Worm (Caenorhabditis elegans): Measurements from ENCODE around the gene nep-18.
"Not testable (repeated sequence)": the region's sequence is repeated elsewhere in the genome, so short reads cannot be mapped to it uniquely, and the experiment has no call there.

Gene nep-18

ce11 chrII:2586861-2587554, 23.1 kb upstream of the nep-18 start, which contains the start of the genes F33H12.7 and sri-39:
Gene F33H12.7, minus strand, starts transcription at chrII:2586911.
Gene sri-39, plus strand, starts transcription at chrII:2587504.
- TF ChIP-seq ceh-18 (tag; optimal IDR thresholded peaks at IDR 0.05) (no peak), hlh-6 (tag; optimal IDR thresholded peaks at IDR 0.05) (no peak), elt-2 (tag; optimal IDR thresholded peaks at IDR 0.05) (peak; percentile 85)

DNA sequence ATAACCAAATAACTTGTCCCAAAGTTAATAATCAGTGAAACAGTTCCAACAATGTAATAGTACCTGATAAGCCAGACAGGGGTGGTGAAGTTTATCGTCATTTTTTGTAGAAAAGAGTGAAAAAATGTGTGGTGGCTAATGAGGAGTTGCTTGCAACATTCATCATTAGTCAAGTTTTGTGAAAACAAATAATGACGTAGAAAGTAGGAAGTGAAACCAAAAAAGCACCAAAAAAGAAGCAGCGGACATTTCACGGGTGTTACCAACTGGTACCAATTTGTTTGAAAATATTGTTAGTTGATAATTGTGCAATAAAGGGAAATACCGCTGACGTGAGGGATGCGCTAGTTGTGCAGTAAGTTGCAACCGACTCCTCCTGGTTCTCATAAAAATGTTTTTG, 21.6 kb upstream of the nep-18 start, which contains the start of gene sri-36:
Gene sri-36, minus strand, starts transcription at position 101 of the 400 bp plus-strand sequence.
- TF ChIP-seq pha-2 (tag; optimal IDR thresholded peaks at IDR 0.05) (no peak), dmd-4 (tag; optimal IDR thresholded peaks at IDR 0.05; ENCODE audit: borderline replicate concordance) (no peak), pros-1 (tag; optimal IDR thresholded peaks at IDR 0.05) (no peak), hlh-6 (tag; optimal IDR thresholded peaks at IDR 0.05) (no peak), elt-4 (tag; optimal IDR thresholded peaks at IDR 0.05) (no peak), tbx-7 (tag; optimal IDR thresholded peaks at IDR 0.05) (no peak), sox-4 (tag; optimal IDR thresholded peaks at IDR 0.05) (no peak), K02D7.2 (tag; optimal IDR thresholded peaks at IDR 0.05) (no peak), fkh-10 (GFP tag; optimal IDR thresholded peaks at IDR 0.05) (no peak)

DNA sequence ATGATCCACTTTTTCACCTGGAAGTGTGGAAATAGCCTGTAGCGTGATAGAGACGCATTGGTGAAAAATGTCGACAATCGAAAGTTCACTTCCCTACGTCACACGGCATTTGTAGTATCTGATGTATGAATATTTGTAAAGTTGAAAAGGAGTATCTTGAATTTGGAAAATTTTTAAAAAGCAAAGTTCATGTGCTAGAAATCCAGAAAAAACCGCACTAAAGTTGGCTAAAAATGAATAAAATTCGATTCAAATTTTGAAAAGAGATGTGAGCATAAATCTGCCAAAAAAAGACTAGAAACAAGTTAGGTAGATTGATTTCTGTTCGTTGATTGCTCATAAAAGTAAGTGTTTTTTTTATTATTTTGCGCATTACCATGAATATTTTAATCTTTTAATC, 19.2 kb upstream of the nep-18 start, which contains the start of gene sri-74:
Gene sri-74, minus strand, starts transcription at position 101 of the 400 bp plus-strand sequence.
- TF ChIP-seq F13H6.1 (tag; optimal IDR thresholded peaks at IDR 0.05) (no peak), hlh-13 (GFP tag; optimal IDR thresholded peaks at IDR 0.05) (no peak)

DNA sequence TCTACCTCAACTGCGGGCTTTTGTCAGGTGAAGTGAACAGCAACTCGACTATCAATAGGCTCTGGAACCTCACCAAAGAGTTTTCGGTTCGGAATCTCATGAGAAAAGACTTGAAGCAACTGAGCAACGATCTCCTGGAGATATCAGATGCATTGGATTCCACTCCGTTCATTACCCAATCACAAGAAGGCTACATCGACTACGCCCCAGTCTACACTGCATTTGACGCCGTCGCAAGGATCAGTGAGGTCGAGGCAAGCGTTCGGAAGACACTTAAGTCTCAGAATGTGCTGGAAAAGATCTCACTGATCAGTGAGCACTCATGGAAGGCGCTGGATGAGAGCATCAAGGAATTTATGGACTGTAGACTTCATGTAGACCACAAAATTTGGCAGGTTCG, 14.3 kb upstream of the nep-18 start:
- TF ChIP-seq sdc-2 (tag; optimal IDR thresholded peaks at IDR 0.05), result no peak
- TF ChIP-seq ref-2 (tag; optimal IDR thresholded peaks at IDR 0.05), result no peak
- TF ChIP-seq eyg-1 (tag; optimal IDR thresholded peaks at IDR 0.05), result no peak

- peak; percentile 41 for TF ChIP-seq lin-11 (tag; optimal IDR thresholded peaks at IDR 0.05)
- TF ChIP-seq pha-2 (tag; optimal IDR thresholded peaks at IDR 0.05), result peak; percentile 89
- peak; percentile 61 for TF ChIP-seq madf-2 (tag; optimal IDR thresholded peaks at IDR 0.05)
- TF ChIP-seq sox-4 (tag; optimal IDR thresholded peaks at IDR 0.05), result peak; percentile 32
- peak; percentile 63 for TF ChIP-seq ahr-1 (tag; optimal IDR thresholded peaks at IDR 0.05)
- peak; percentile 24 for TF ChIP-seq elt-2 (tag; optimal IDR thresholded peaks at IDR 0.05)
- TF ChIP-seq ztf-16 (tag; optimal IDR thresholded peaks at IDR 0.05), result peak; percentile 27
- peak; percentile 76 for TF ChIP-seq ttx-3 (tag; optimal IDR thresholded peaks at IDR 0.05)
- TF ChIP-seq unc-3 (GFP tag; conservative IDR thresholded peaks at IDR 0.05), result not testable (repeated sequence)
- peak; percentile 30 for TF ChIP-seq unc-3 (tag; optimal IDR thresholded peaks at IDR 0.05)
- TF ChIP-seq gmeb-2 (tag; optimal IDR thresholded peaks at IDR 0.05), result peak; percentile 62
- peak; percentile 65 for TF ChIP-seq che-1 (tag; optimal IDR thresholded peaks at IDR 0.05)
- peak; percentile 35 for TF ChIP-seq hlh-13 (GFP tag; optimal IDR thresholded peaks at IDR 0.05)
- TF ChIP-seq K02D7.2 (tag; optimal IDR thresholded peaks at IDR 0.05), result peak; percentile 67
- TF ChIP-seq Y22D7AL.16 (tag; optimal IDR thresholded peaks at IDR 0.05), result peak; percentile 36
Observed at ce11 chrII:2570384-2570964, 6.6 kb upstream of the nep-18 start.

ce11 chrII:2564899-2565298, 1.0 kb upstream of the nep-18 start, which contains the start of gene usp-39:
Gene usp-39, plus strand, starts transcription at chrII:2565275.
- no peak for TF ChIP-seq fax-1 (tag; optimal IDR thresholded peaks at IDR 0.05)
- TF ChIP-seq hlh-8 (tag; optimal IDR thresholded peaks at IDR 0.05), result peak; percentile 8
- no peak for TF ChIP-seq unc-86 (tag; optimal IDR thresholded peaks at IDR 0.05)
- TF ChIP-seq pha-2 (tag; optimal IDR thresholded peaks at IDR 0.05), result peak; percentile 25
- TF ChIP-seq elt-2 (tag; optimal IDR thresholded peaks at IDR 0.05), result peak; percentile 49
- TF ChIP-seq ttx-3 (tag; optimal IDR thresholded peaks at IDR 0.05), result peak; percentile 24
- TF ChIP-seq ceh-2 (tag; optimal IDR thresholded peaks at IDR 0.05), result no peak
- peak; percentile 8 for TF ChIP-seq dmd-4 (tag; optimal IDR thresholded peaks at IDR 0.05; ENCODE audit: borderline replicate concordance)
- peak; percentile 21 for TF ChIP-seq Y22D7AL.16 (tag; optimal IDR thresholded peaks at IDR 0.05)
- peak; percentile 18 for TF ChIP-seq nfya-1 (tag; optimal IDR thresholded peaks at IDR 0.05)
- TF ChIP-seq unc-42 (tag; optimal IDR thresholded peaks at IDR 0.05), result peak; percentile 83

Measured in whole organism, late embryonic.